Fruit fly (Drosophila melanogaster) whole organism, embryonic: Measurements from ENCODE around the gene CG32102.

ENCODE experiments used
- Atf3 ChIP-seq: fragments of 200-800 bp; sonication (Bioruptor generic); optimal IDR thresholded peaks from 3 replicates; lab custom pipeline; 2016; ENCODE audit warnings: missing biosample characterization, missing genetic modification characterization
- B-H1 ChIP-seq: fragments of 200-800 bp; sonication (Bioruptor generic); IDR thresholded peaks from 3 replicates; pipeline ENCODE4 v1.3.6; 2022; ENCODE audit warnings: missing biosample characterization, missing genetic modification characterization
- BtbVII ChIP-seq: fragments of 200-800 bp; sonication (Bioruptor generic); optimal IDR thresholded peaks from 3 replicates; lab custom pipeline; 2017; ENCODE audit warnings: missing biosample characterization, mild to moderate bottlenecking, missing genetic modification characterization
- CG10147 ChIP-seq: fragments of 200-800 bp; sonication (Bioruptor generic); optimal IDR thresholded peaks from 2 replicates; lab custom pipeline; 2019; ENCODE audit warnings: missing biosample characterization, mild to moderate bottlenecking, missing genetic modification characterization, moderate library complexity
- CG12299 ChIP-seq: fragments of 200-800 bp; sonication (Bioruptor generic); optimal IDR thresholded peaks from 2 replicates; lab custom pipeline; 2018; ENCODE audit warnings: missing biosample characterization, mild to moderate bottlenecking, missing genetic modification characterization
- CG1233 ChIP-seq: fragments of 200-800 bp; sonication (Bioruptor generic); optimal IDR thresholded peaks from 4 replicates; lab custom pipeline; 2018; ENCODE audit warnings: missing biosample characterization, mild to moderate bottlenecking, missing genetic modification characterization
- CG13894 ChIP-seq: fragments of 200-800 bp; sonication (Bioruptor generic); optimal IDR thresholded peaks from 3 replicates; lab custom pipeline; 2018; ENCODE audit warnings: missing biosample characterization, mild to moderate bottlenecking, missing genetic modification characterization, moderate library complexity
- CG16863 ChIP-seq: fragments of 200-800 bp; sonication (Bioruptor generic); optimal IDR thresholded peaks from 3 replicates; lab custom pipeline; 2016; ENCODE audit warnings: missing biosample characterization, missing genetic modification characterization
- CG17361 ChIP-seq: fragments of 200-800 bp; sonication (Bioruptor generic); IDR thresholded peaks from 3 replicates; pipeline ENCODE4 v1.3.6; 2022; ENCODE audit warnings: missing biosample characterization, missing genetic modification characterization
- CG1832 ChIP-seq: fragments of 200-800 bp; sonication (Bioruptor generic); optimal IDR thresholded peaks from 2 replicates; lab custom pipeline; 2017; ENCODE audit warnings: missing biosample characterization, mild to moderate bottlenecking, missing genetic modification characterization, inconsistent platforms
- CG2120 ChIP-seq: fragments of 200-800 bp; sonication (Bioruptor generic); optimal IDR thresholded peaks from 3 replicates; lab custom pipeline; 2016; ENCODE audit warnings: missing biosample characterization, missing genetic modification characterization
- CG2712 ChIP-seq: fragments of 200-800 bp; optimal IDR thresholded peaks from 3 replicates; lab custom pipeline; 2019; ENCODE audit warnings: missing biosample characterization, mild to moderate bottlenecking, missing genetic modification characterization, moderate library complexity
- CG30403 ChIP-seq: fragments of 200-800 bp; sonication (Bioruptor generic); optimal IDR thresholded peaks from 3 replicates; lab custom pipeline; 2016; ENCODE audit warnings: missing biosample characterization, missing genetic modification characterization
- CG4404 ChIP-seq: fragments of 200-800 bp; sonication (Bioruptor generic); IDR thresholded peaks from 2 replicates; pipeline ENCODE4 v1.3.6; 2022; ENCODE audit warnings: missing biosample characterization, missing genetic modification characterization
- CG6689 ChIP-seq: fragments of 200-800 bp; sonication (Bioruptor generic); IDR thresholded peaks from 2 replicates; pipeline ENCODE4 v1.3.6; 2022; ENCODE audit warnings: missing biosample characterization, missing genetic modification characterization
- CG8281 ChIP-seq: fragments of 200-800 bp; sonication (Bioruptor generic); optimal IDR thresholded peaks from 2 replicates; lab custom pipeline; 2018; ENCODE audit warnings: missing biosample characterization, mild to moderate bottlenecking, missing genetic modification characterization, moderate library complexity
- CG8765 ChIP-seq: fragments of 200-800 bp; sonication (Bioruptor generic); IDR thresholded peaks from 2 replicates; pipeline ENCODE4 v1.3.6; 2022; ENCODE audit warnings: missing biosample characterization, missing genetic modification characterization
- CG9215 ChIP-seq: fragments of 200-800 bp; sonication (Bioruptor generic); IDR thresholded peaks from 2 replicates; pipeline ENCODE4 v1.3.6; 2022; ENCODE audit warnings: missing biosample characterization, missing genetic modification characterization
- CG9437 ChIP-seq: fragments of 200-800 bp; sonication (Bioruptor generic); optimal IDR thresholded peaks from 2 replicates; lab custom pipeline; 2018; ENCODE audit warnings: missing biosample characterization, mild to moderate bottlenecking, missing genetic modification characterization
- D ChIP-seq, 2 experiments: fragments of 200-800 bp in 1 of 2; fragments of >200 bp in 1 of 2; sonication (Bioruptor generic) in 1 of 2; optimal IDR thresholded peaks; 2 replicates in 1 of 2; 3 replicates in 1 of 2; lab custom pipeline; 2017; ENCODE audit warnings: mild to moderate bottlenecking in 1 of 2, missing biosample characterization in 1 of 2, missing genetic modification characterization in 1 of 2, missing genetic modification reagents in 1 of 2
- Dbx ChIP-seq: fragments of 200-800 bp; sonication (Bioruptor generic); IDR thresholded peaks from 3 replicates; pipeline ENCODE4 v1.3.6; 2022; ENCODE audit warnings: missing biosample characterization, missing genetic modification characterization
- Dek ChIP-seq: fragments of 200-800 bp; sonication (Bioruptor generic); optimal IDR thresholded peaks from 3 replicates; lab custom pipeline; 2019; ENCODE audit warnings: missing biosample characterization, mild to moderate bottlenecking, missing genetic modification characterization, moderate library complexity
- Dip2 ChIP-seq: fragments of 200-800 bp; sonication (Bioruptor generic); IDR thresholded peaks from 2 replicates; pipeline ENCODE4 v1.3.6; 2022; ENCODE audit warnings: missing biosample characterization, missing genetic modification characterization
- Fer2 ChIP-seq: fragments of 200-800 bp; sonication (Bioruptor generic); optimal IDR thresholded peaks from 2 replicates; lab custom pipeline; 2018; ENCODE audit warnings: missing biosample characterization, mild to moderate bottlenecking, missing genetic modification characterization, moderate library complexity
- Fer3 ChIP-seq: fragments of 200-800 bp; sonication (Bioruptor generic); optimal IDR thresholded peaks from 2 replicates; lab custom pipeline; 2018; ENCODE audit warnings: missing biosample characterization, mild to moderate bottlenecking, missing genetic modification characterization, moderate library complexity
- Gsc ChIP-seq: fragments of 200-800 bp; sonication (Bioruptor generic); IDR thresholded peaks from 2 replicates; pipeline ENCODE4 v1.3.6; 2022; ENCODE audit warnings: missing biosample characterization, missing genetic modification characterization
- HmgD ChIP-seq: fragments of 200-800 bp; sonication (Bioruptor generic); optimal IDR thresholded peaks from 3 replicates; lab custom pipeline; 2016; ENCODE audit warnings: missing biosample characterization, missing genetic modification characterization
- Hr3 ChIP-seq: fragments of 200-800 bp; sonication (Bioruptor generic); optimal IDR thresholded peaks from 3 replicates; lab custom pipeline; 2016; ENCODE audit warnings: missing biosample characterization, missing genetic modification characterization
- Kr ChIP-seq: fragments of 200-800 bp; sonication (Bioruptor generic); optimal IDR thresholded peaks from 2 replicates; lab custom pipeline; 2017; ENCODE audit warnings: missing biosample characterization, mild to moderate bottlenecking, missing genetic modification characterization
- Myb ChIP-seq: fragments of 200-800 bp; sonication (Bioruptor generic); optimal IDR thresholded peaks from 2 replicates; lab custom pipeline; 2016; ENCODE audit warnings: missing biosample characterization, missing genetic modification characterization
- PHDP ChIP-seq: fragments of 200-800 bp; sonication (Bioruptor generic); optimal IDR thresholded peaks from 3 replicates; lab custom pipeline; 2018; ENCODE audit warnings: missing biosample characterization, mild to moderate bottlenecking, missing genetic modification characterization, moderate library complexity
- Poxn ChIP-seq: fragments of 200-800 bp; sonication (Bioruptor generic); IDR thresholded peaks from 2 replicates; pipeline ENCODE4 v1.3.6; 2022; ENCODE audit warnings: missing biosample characterization, missing genetic modification characterization
- Ssrp ChIP-seq: fragments of 200-800 bp; sonication (Bioruptor generic); optimal IDR thresholded peaks from 2 replicates; lab custom pipeline; 2018; ENCODE audit warnings: missing biosample characterization, mild to moderate bottlenecking, missing genetic modification characterization, moderate library complexity
- Vsx1 ChIP-seq: fragments of 200-800 bp; sonication (Bioruptor generic); optimal IDR thresholded peaks from 2 replicates; lab custom pipeline; 2017; ENCODE audit warnings: missing biosample characterization, mild to moderate bottlenecking, missing genetic modification characterization, missing genetic modification reagents
- az2 ChIP-seq: fragments of 200-800 bp; sonication (Bioruptor generic); optimal IDR thresholded peaks from 3 replicates; lab custom pipeline; 2016; ENCODE audit warnings: missing biosample characterization, missing genetic modification characterization
- chinmo ChIP-seq: fragments of 200-800 bp; sonication (Bioruptor generic); IDR thresholded peaks from 4 replicates; pipeline ENCODE4 v1.3.6; 2022; ENCODE audit warnings: missing biosample characterization, missing genetic modification characterization; ENCODE audit not compliant: partially characterized antibody
- ci ChIP-seq: fragments of 200-800 bp; sonication (Bioruptor generic); IDR thresholded peaks from 3 replicates; pipeline ENCODE4 v1.3.6; 2022; ENCODE audit warnings: missing biosample characterization, missing genetic modification characterization
- cwo ChIP-seq: fragments of 200-800 bp; sonication (Bioruptor generic); optimal IDR thresholded peaks from 3 replicates; lab custom pipeline; 2017; ENCODE audit warnings: missing biosample characterization, missing genetic modification characterization, mild to moderate bottlenecking, moderate library complexity, missing genetic modification reagents
- disco-r ChIP-seq: fragments of 200-800 bp; sonication (Bioruptor generic); optimal IDR thresholded peaks from 2 replicates; lab custom pipeline; 2016; ENCODE audit warnings: missing biosample characterization, missing genetic modification characterization
- dm ChIP-seq: fragments of 200-800 bp; sonication (Bioruptor generic); optimal IDR thresholded peaks from 3 replicates; lab custom pipeline; 2016; ENCODE audit warnings: missing biosample characterization, missing genetic modification characterization
- esg ChIP-seq: fragments of 200-800 bp; sonication (Bioruptor generic); conservative IDR thresholded peaks from 2 replicates; pipeline ENCODE4 v1.3.6; 2022; ENCODE audit warnings: missing biosample characterization, missing genetic modification characterization
- jumu ChIP-seq: fragments of 200-800 bp; sonication (Bioruptor generic); optimal IDR thresholded peaks from 3 replicates; lab custom pipeline; 2016; ENCODE audit warnings: missing biosample characterization, missing genetic modification characterization
- lmd ChIP-seq: fragments of 200-800 bp; sonication (Bioruptor generic); IDR thresholded peaks from 2 replicates; pipeline ENCODE4 v1.3.6; 2022; ENCODE audit warnings: missing biosample characterization, missing genetic modification characterization
- lov ChIP-seq, 2 experiments: fragments of 200-800 bp in 1 of 2; fragments of >200 bp in 1 of 2; sonication (Bioruptor generic) in 1 of 2; IDR thresholded peaks in 1 of 2; optimal IDR thresholded peaks in 1 of 2; 2 replicates in 1 of 2; 3 replicates in 1 of 2; pipeline versions ENCODE4 v1.3.6 to Lab custom; 2017 to 2022; ENCODE audit warnings: missing biosample characterization in 1 of 2, missing genetic modification characterization in 1 of 2
- p53 ChIP-seq: fragments of 200-800 bp; sonication (Bioruptor generic); optimal IDR thresholded peaks from 2 replicates; lab custom pipeline; 2016; ENCODE audit warnings: missing biosample characterization, missing genetic modification characterization
- psq ChIP-seq: fragments of 200-800 bp; sonication (Bioruptor generic); optimal IDR thresholded peaks from 2 replicates; lab custom pipeline; 2017; ENCODE audit warnings: missing biosample characterization, missing genetic modification characterization
- row ChIP-seq: fragments of 200-800 bp; sonication (Bioruptor generic); IDR thresholded peaks from 3 replicates; pipeline ENCODE4 v1.3.6; 2022; ENCODE audit warnings: missing biosample characterization, missing genetic modification characterization
- so ChIP-seq: fragments of 200-800 bp; sonication (Bioruptor generic); IDR thresholded peaks from 3 replicates; pipeline ENCODE4 v1.3.6; 2022; ENCODE audit warnings: missing biosample characterization, missing genetic modification characterization
- tap ChIP-seq: fragments of 200-800 bp; optimal IDR thresholded peaks from 3 replicates; lab custom pipeline; 2019; ENCODE audit warnings: missing biosample characterization, mild to moderate bottlenecking, missing genetic modification characterization, moderate library complexity
- usp ChIP-seq: fragments of >200 bp; optimal IDR thresholded peaks from 2 replicates; lab custom pipeline; 2017; ENCODE audit warnings: missing biosample characterization, missing genetic modification characterization
- zen ChIP-seq: fragments of 200-800 bp; sonication (Bioruptor generic); optimal IDR thresholded peaks from 3 replicates; lab custom pipeline; 2018; ENCODE audit warnings: missing biosample characterization, mild to moderate bottlenecking, missing genetic modification characterization, moderate library complexity

The CG32102 gene

dm6 chr3L:12468016-12468415 is 1.6 kb downstream of the CG32102 start, which contains the start of gene eyg (continued):
- no peak for TF ChIP-seq CG6689 (GFP tag; lab: Robert Waterston, UW)
- TF ChIP-seq Myb: peak; percentile 16
- peak; percentile 36 for TF ChIP-seq zen
- TF ChIP-seq Dbx (GFP tag; lab: Robert Waterston, UW): peak; percentile 63; the same call in 2 of the 3 replicates
- peak; percentile 41 for TF ChIP-seq PHDP (tag; lab: Kevin White, UChicago)
- no peak for TF ChIP-seq CG17361 (GFP tag; lab: Robert Waterston, UW)
- peak; percentile 83 for TF ChIP-seq HmgD (GFP tag; lab: Kevin White, UChicago)
- peak; percentile 61 for TF ChIP-seq Kr (GFP tag; lab: Kevin White, UChicago)
- TF ChIP-seq usp (GFP tag; lab: Kevin White, UChicago): no peak
- no peak for TF ChIP-seq Gsc
- TF ChIP-seq CG8281: peak; percentile 14
- peak; percentile 8 for TF ChIP-seq BtbVII (GFP tag; lab: Kevin White, UChicago)
- TF ChIP-seq Fer3 (tag; lab: Kevin White, UChicago): peak; percentile 14
- no peak for TF ChIP-seq D (optimal IDR thresholded peaks at IDR 0.05; lab: Kevin White, UChicago)
- TF ChIP-seq D (GFP tag; optimal IDR thresholded peaks at IDR 0.05; lab: Kevin White, UChicago): peak; percentile 11
- TF ChIP-seq chinmo (GFP tag; lab: Robert Waterston, UW): peak; percentile 94
- TF ChIP-seq CG12299 (tag; lab: Kevin White, UChicago): no peak
- TF ChIP-seq Fer2 (tag; lab: Kevin White, UChicago): no peak
- peak; percentile 25; the same call in 1 of the 3 replicates for TF ChIP-seq so (GFP tag; lab: Robert Waterston, UW)
- peak; percentile 64 for TF ChIP-seq Vsx1 (GFP tag; lab: Kevin White, UChicago)
- TF ChIP-seq CG10147: no peak
- no peak for TF ChIP-seq esg (GFP tag; lab: Robert Waterston, UW)
- peak; percentile 36 for TF ChIP-seq p53
- no peak for TF ChIP-seq Hr3 (GFP tag; lab: Kevin White, UChicago)
- TF ChIP-seq CG9215 (GFP tag; lab: Robert Waterston, UW): no peak
- peak; percentile 10 for TF ChIP-seq CG2120 (GFP tag; lab: Kevin White, UChicago)
- TF ChIP-seq CG13894: no peak
- TF ChIP-seq Dip2 (GFP tag; lab: Robert Waterston, UW): no peak
- TF ChIP-seq CG1832: peak; percentile 99
- TF ChIP-seq lmd (GFP tag; lab: Robert Waterston, UW): no peak; the same call in 1 of the 2 replicates
- no peak for TF ChIP-seq CG30403 (GFP tag; lab: Kevin White, UChicago)
- no peak for TF ChIP-seq az2
- peak; percentile 43 for TF ChIP-seq CG2712
- TF ChIP-seq tap (tag; lab: Kevin White, UChicago): no peak
- no peak for TF ChIP-seq cwo
- 0 out of 2 replicates have a peak, but pooled peaks have one; percentile 9 for TF ChIP-seq CG8765 (GFP tag; lab: Robert Waterston, UW)
- TF ChIP-seq row (GFP tag; lab: Robert Waterston, UW): no peak
- no peak for TF ChIP-seq jumu (GFP tag; lab: Kevin White, UChicago)
- no peak for TF ChIP-seq CG4404 (GFP tag; lab: Robert Waterston, UW)
- TF ChIP-seq Atf3: peak; percentile 33
- TF ChIP-seq CG9437 (GFP tag; lab: Kevin White, UChicago): no peak
- TF ChIP-seq psq (GFP tag; lab: Kevin White, UChicago): peak; percentile 72
- no peak for TF ChIP-seq Dek (tag; lab: Kevin White, UChicago)
- TF ChIP-seq B-H1 (GFP tag; lab: Robert Waterston, UW): no peak; the same call in 2 of the 3 replicates
- no peak for TF ChIP-seq disco-r (GFP tag; lab: Kevin White, UChicago)
- peak; percentile 14 for TF ChIP-seq dm
- TF ChIP-seq Ssrp: no peak
- TF ChIP-seq ci (GFP tag; lab: Robert Waterston, UW): peak; percentile 69; the same call in 2 of the 3 replicates
- no peak for TF ChIP-seq lov (optimal IDR thresholded peaks at IDR 0.05; lab: Kevin White, UChicago)
- TF ChIP-seq lov (GFP tag; IDR thresholded peaks at IDR 0.05; lab: Robert Waterston, UW): no peak
- no peak for TF ChIP-seq CG1233 (GFP tag; lab: Kevin White, UChicago)
- TF ChIP-seq CG16863: peak; percentile 15
- no peak for TF ChIP-seq Poxn (GFP tag; lab: Robert Waterston, UW)
